Worm (Caenorhabditis elegans) whole organism, L4 larva: ENCODE data around the gene C54F6.5.

Experiments used
- F10B5.3 ChIP-seq: sonication (generic microtip); optimal IDR thresholded peaks from 2 replicates; lab custom pipeline; 2016; ENCODE audit warnings: mild to moderate bottlenecking, missing genetic modification characterization, missing compliant biosample characterization
- F37D6.2 ChIP-seq: sonication (generic microtip); optimal IDR thresholded peaks from 2 replicates; lab custom pipeline; 2016; ENCODE audit warnings: mild to moderate bottlenecking, missing genetic modification characterization, missing compliant biosample characterization
- R02D3.7 ChIP-seq: fragments of 150-350 bp; sonication (generic microtip); optimal IDR thresholded peaks from 3 replicates; lab custom pipeline; 2014; ENCODE audit warnings: missing biosample characterization, missing genetic modification characterization
- T20F7.1 ChIP-seq: fragments of 200-800 bp; sonication (Bioruptor generic); optimal IDR thresholded peaks from 2 replicates; lab custom pipeline; 2018; ENCODE audit warnings: mild to moderate bottlenecking, missing genetic modification characterization, missing compliant biosample characterization
- T26A8.4 ChIP-seq: fragments of 200-800 bp; sonication (Bioruptor generic); IDR thresholded peaks from 2 replicates; pipeline ENCODE4 v1.3.6; 2022; ENCODE audit warnings: missing genetic modification characterization, missing compliant biosample characterization
- ZK337.2 ChIP-seq: fragments of 200-800 bp; sonication (Bioruptor generic); IDR thresholded peaks from 2 replicates; pipeline ENCODE4 v1.3.6; 2022; ENCODE audit warnings: missing genetic modification reagents, missing genetic modification characterization, missing compliant biosample characterization
- ZK546.5 ChIP-seq, 2 experiments: sonication (generic microtip); optimal IDR thresholded peaks; 2 replicates each; lab custom pipeline; 2017; ENCODE audit warnings: missing biosample characterization in 2 of 2, missing genetic modification characterization in 2 of 2
- aly-2 ChIP-seq: sonication (generic microtip); optimal IDR thresholded peaks from 2 replicates; lab custom pipeline; 2018; ENCODE audit warnings: missing biosample characterization, missing genetic modification characterization
- arid-1 ChIP-seq: fragments of 200-800 bp; sonication (Bioruptor generic); conservative IDR thresholded peaks from 2 replicates; pipeline ENCODE4 v1.3.6; 2022; ENCODE audit warnings: missing genetic modification reagents, missing genetic modification characterization, missing compliant biosample characterization
- ceh-32 ChIP-seq: sonication (generic microtip); optimal IDR thresholded peaks from 2 replicates; lab custom pipeline; 2016; ENCODE audit warnings: mild to moderate bottlenecking, missing genetic modification characterization, missing compliant biosample characterization; ENCODE audit not compliant: poor library complexity
- ceh-44 ChIP-seq: fragments of 200-800 bp; sonication (Bioruptor generic); IDR thresholded peaks from 2 replicates; pipeline ENCODE4 v1.3.6; 2022; ENCODE audit warnings: missing genetic modification reagents, missing genetic modification characterization, missing compliant biosample characterization
- daf-8 ChIP-seq: fragments of 200-800 bp; sonication (Bioruptor generic); IDR thresholded peaks from 2 replicates; pipeline ENCODE4 v1.3.6; 2022; ENCODE audit warnings: missing genetic modification characterization, missing compliant biosample characterization
- dmd-6 ChIP-seq: fragments of 200-800 bp; sonication (Bioruptor generic); IDR thresholded peaks from 2 replicates; pipeline ENCODE4 v1.3.6; 2022; ENCODE audit warnings: missing genetic modification reagents, missing genetic modification characterization, missing compliant biosample characterization
- dmd-8 ChIP-seq: fragments of 200-800 bp; sonication (Bioruptor generic); IDR thresholded peaks from 2 replicates; pipeline ENCODE4 v1.3.6; 2022; ENCODE audit warnings: missing genetic modification characterization, missing compliant biosample characterization
- dmd-9 ChIP-seq: fragments of 200-800 bp; sonication (Bioruptor generic); IDR thresholded peaks from 2 replicates; pipeline ENCODE4 v1.3.6; 2022; ENCODE audit warnings: missing genetic modification reagents, missing genetic modification characterization, missing compliant biosample characterization
- duxl-1 ChIP-seq: sonication (generic microtip); optimal IDR thresholded peaks from 2 replicates; lab custom pipeline; 2016; ENCODE audit warnings: mild to moderate bottlenecking, missing genetic modification characterization, moderate library complexity, missing compliant biosample characterization; ENCODE audit not compliant: poor library complexity
- egl-27 ChIP-seq: sonication (generic microtip); optimal IDR thresholded peaks from 3 replicates; lab custom pipeline; 2017; ENCODE audit warnings: missing biosample characterization, missing genetic modification reagents, missing genetic modification characterization
- egl-43 ChIP-seq: fragments of 200-800 bp; sonication (Bioruptor generic); IDR thresholded peaks from 2 replicates; pipeline ENCODE4 v1.3.6; 2022; ENCODE audit warnings: missing genetic modification reagents, missing genetic modification characterization, missing compliant biosample characterization
- hlh-30 ChIP-seq: sonication (generic microtip); optimal IDR thresholded peaks from 2 replicates; lab custom pipeline; 2017; ENCODE audit warnings: antibody characterized with exemption, mild to moderate bottlenecking, missing genetic modification characterization, missing compliant biosample characterization; ENCODE audit not compliant: insufficient read depth
- hmg-1.1 ChIP-seq: fragments of 200-800 bp; sonication (Bioruptor generic); IDR thresholded peaks from 2 replicates; pipeline ENCODE4 v1.3.6; 2022; ENCODE audit warnings: missing genetic modification reagents, missing genetic modification characterization, missing compliant biosample characterization
- jun-1 ChIP-seq: fragments of 150-350 bp; optimal IDR thresholded peaks from 2 replicates; lab custom pipeline; 2014; ENCODE audit warnings: missing biosample characterization, missing genetic modification reagents, missing genetic modification characterization
- lim-7 ChIP-seq: fragments of 200-800 bp; sonication (Bioruptor generic); IDR thresholded peaks from 2 replicates; pipeline ENCODE4 v1.3.6; 2022; ENCODE audit warnings: missing genetic modification characterization, missing compliant biosample characterization
- lin-1 ChIP-seq: fragments of 200-800 bp; sonication (Bioruptor generic); IDR thresholded peaks from 2 replicates; pipeline ENCODE4 v1.3.6; 2022; ENCODE audit warnings: missing genetic modification reagents, missing genetic modification characterization, missing compliant biosample characterization
- lin-13 ChIP-seq: fragments of 150-350 bp; optimal IDR thresholded peaks from 2 replicates; lab custom pipeline; 2014; ENCODE audit warnings: missing biosample characterization, missing genetic modification reagents, missing genetic modification characterization
- lin-15B ChIP-seq: fragments of 150-350 bp; sonication (generic microtip); optimal IDR thresholded peaks from 3 replicates; lab custom pipeline; 2014; ENCODE audit warnings: missing biosample characterization, missing genetic modification characterization
- lin-29 ChIP-seq: fragments of 200-800 bp; sonication (Bioruptor generic); IDR thresholded peaks from 2 replicates; pipeline ENCODE4 v1.3.6; 2022; ENCODE audit warnings: missing genetic modification reagents, missing genetic modification characterization, missing compliant biosample characterization
- lin-39 ChIP-seq: fragments of 150-350 bp; optimal IDR thresholded peaks from 2 replicates; lab custom pipeline; 2014; ENCODE audit warnings: missing biosample characterization, missing genetic modification reagents, missing genetic modification characterization
- lsy-2 ChIP-seq, 2 experiments: fragments of 150-350 bp in 1 of 2; sonication (generic microtip) in 1 of 2; optimal IDR thresholded peaks; 2 replicates each; lab custom pipeline; 2014 to 2017; ENCODE audit warnings: missing biosample characterization in 2 of 2, missing genetic modification characterization in 2 of 2
- madf-9 ChIP-seq: fragments of 200-800 bp; sonication (Bioruptor generic); conservative IDR thresholded peaks from 2 replicates; pipeline ENCODE4 v1.3.6; 2022; ENCODE audit warnings: missing genetic modification reagents, missing genetic modification characterization, missing compliant biosample characterization
- mep-1 ChIP-seq: fragments of 150-350 bp; sonication (generic microtip); optimal IDR thresholded peaks from 3 replicates; lab custom pipeline; 2014; ENCODE audit warnings: missing biosample characterization, missing genetic modification characterization
- nhr-11 ChIP-seq: fragments of 150-350 bp; optimal IDR thresholded peaks from 2 replicates; lab custom pipeline; 2014; ENCODE audit warnings: missing biosample characterization, missing genetic modification characterization
- nhr-76 ChIP-seq: fragments of 150-350 bp; optimal IDR thresholded peaks from 2 replicates; lab custom pipeline; 2014; ENCODE audit warnings: missing biosample characterization, missing genetic modification characterization
- php-3 ChIP-seq: fragments of 200-800 bp; sonication (Bioruptor generic); IDR thresholded peaks from 2 replicates; pipeline ENCODE4 v1.3.6; 2022; ENCODE audit warnings: missing genetic modification reagents, missing genetic modification characterization, missing compliant biosample characterization
- rbr-2 ChIP-seq: sonication (generic microtip); optimal IDR thresholded peaks from 2 replicates; lab custom pipeline; 2016; ENCODE audit warnings: missing genotype, missing genetic modification characterization, missing compliant biosample characterization
- skn-1 ChIP-seq: fragments of 150-350 bp; optimal IDR thresholded peaks from 2 replicates; lab custom pipeline; 2014; ENCODE audit warnings: missing biosample characterization, missing genetic modification characterization
- spr-1 ChIP-seq: sonication (generic microtip); optimal IDR thresholded peaks from 2 replicates; lab custom pipeline; 2016; ENCODE audit warnings: mild to moderate bottlenecking, missing genetic modification characterization, missing compliant biosample characterization
- unc-130 ChIP-seq: sonication (generic microtip); optimal IDR thresholded peaks from 2 replicates; lab custom pipeline; 2016; ENCODE audit warnings: missing genetic modification reagents, missing genetic modification characterization, missing compliant biosample characterization
- zfp-3 ChIP-seq: fragments of 200-800 bp; sonication (Bioruptor generic); conservative IDR thresholded peaks from 2 replicates; pipeline ENCODE4 v1.3.6; 2022; ENCODE audit warnings: missing genetic modification reagents, missing genetic modification characterization, missing compliant biosample characterization

C54F6.5 gene

ce11 chrV:7490340-7490739, 38.6 kb upstream of the C54F6.5 start, which contains the start of gene srbc-9:
srbc-9 (minus strand) TSS chrV:7490440.
- TF ChIP-seq F10B5.3 (no peak), dmd-8 (no peak), duxl-1 (tag; lab: Kevin White, UChicago) (no peak), egl-27 (no peak), zfp-3 (GFP tag; lab: Robert Waterston, UW) (no peak), egl-43 (no peak), lin-29 (GFP tag; lab: Robert Waterston, UW) (no peak)

DNA sequence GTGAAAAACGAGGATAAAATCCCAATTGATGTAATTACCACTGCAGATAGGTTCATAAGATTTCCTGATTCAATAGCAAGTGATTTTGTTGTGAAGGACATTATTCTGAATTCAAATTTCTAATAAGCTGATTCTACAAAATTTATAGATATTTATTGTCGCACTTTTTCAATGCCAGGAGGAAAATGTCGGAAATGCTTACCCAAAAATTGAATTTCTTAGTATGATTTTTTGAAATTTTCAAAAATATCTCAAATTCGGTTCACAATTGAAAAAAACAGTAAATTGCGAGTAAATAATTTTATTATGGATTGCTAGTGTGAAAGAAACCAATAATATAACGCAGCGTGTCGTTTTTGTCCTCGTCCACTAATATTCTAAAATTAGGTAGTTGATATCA, 36.0 kb upstream of the C54F6.5 start, which contains the start of gene srbc-10:
srbc-10 (minus strand) TSS at position 101 of the 400 bp plus-strand sequence.
- TF ChIP-seq jun-1 (tag; lab: Kevin White, UChicago) (no peak), ceh-44 (GFP tag; lab: Robert Waterston, UW) (no peak)

- TF ChIP-seq spr-1 (tag; lab: Kevin White, UChicago) (no peak), hlh-30 (tag; lab: Kevin White, UChicago) (no peak), lin-39 (tag; lab: Kevin White, UChicago) (no peak), lsy-2 (tag; optimal IDR thresholded peaks at IDR 0.05; lab: Kevin White, UChicago) (no peak), skn-1 (tag; lab: Kevin White, UChicago) (no peak), R02D3.7 (tag; lab: Kevin White, UChicago) (no peak), lin-1 (no peak), ceh-32 (tag; lab: Kevin White, UChicago) (no peak), mep-1 (tag; lab: Kevin White, UChicago) (no peak), hmg-1.1 (no peak), dmd-6 (GFP tag; lab: Robert Waterston, UW) (no peak), dmd-8 (no peak), aly-2 (tag; lab: Kevin White, UChicago) (no peak), F37D6.2 (tag; lab: Kevin White, UChicago) (no peak), lim-7 (GFP tag; lab: Robert Waterston, UW) (no peak), lin-15B (tag; lab: Kevin White, UChicago) (no peak)
- TF ChIP-seq, all 104 proteins: peak for 0
These were observed 33.7 kb upstream of the C54F6.5 start, which contains the start of gene srbc-11 for ce11 chrV:7495189-7495588. srbc-11 (minus strand) TSS chrV:7495289.

- no peak for TF ChIP-seq madf-9 (GFP tag; lab: Robert Waterston, UW)
- TF ChIP-seq unc-130 (GFP tag; lab: Kevin White, UChicago): no peak
- TF ChIP-seq daf-8 (GFP tag; lab: Robert Waterston, UW): no peak
- TF ChIP-seq ZK546.5 (tag; optimal IDR thresholded peaks at IDR 0.05; lab: Kevin White, UChicago): no peak
- no peak for TF ChIP-seq lin-39 (tag; lab: Kevin White, UChicago)
- TF ChIP-seq ZK337.2: no peak
These were observed 31.5 kb upstream of the C54F6.5 start, which contains the start of gene srh-79 for ce11 chrV:7497440-7497839. srh-79 (plus strand) TSS chrV:7497740.

- TF ChIP-seq php-3 (no peak), arid-1 (GFP tag; lab: Robert Waterston, UW) (no peak), lin-13 (GFP tag; lab: Kevin White, UChicago) (no peak), aly-2 (tag; lab: Kevin White, UChicago) (no peak), rbr-2 (tag; lab: Kevin White, UChicago) (no peak), nhr-11 (tag; lab: Kevin White, UChicago) (no peak), T26A8.4 (no peak), nhr-76 (tag; lab: Kevin White, UChicago) (no peak), dmd-9 (GFP tag; lab: Robert Waterston, UW) (no peak), duxl-1 (tag; lab: Kevin White, UChicago) (no peak), spr-1 (tag; lab: Kevin White, UChicago) (no peak), T20F7.1 (GFP tag; lab: Kevin White, UChicago) (no peak)
These were observed 27.7 kb upstream of the C54F6.5 start for ce11 chrV:7501194-7501593.
